Fruit fly (Drosophila melanogaster): ENCODE data around the gene CIAPIN1.
A peak's percentile ranks its signal among the peaks of the same experiment; 100 is the strongest.

CIAPIN1 gene

DNA sequence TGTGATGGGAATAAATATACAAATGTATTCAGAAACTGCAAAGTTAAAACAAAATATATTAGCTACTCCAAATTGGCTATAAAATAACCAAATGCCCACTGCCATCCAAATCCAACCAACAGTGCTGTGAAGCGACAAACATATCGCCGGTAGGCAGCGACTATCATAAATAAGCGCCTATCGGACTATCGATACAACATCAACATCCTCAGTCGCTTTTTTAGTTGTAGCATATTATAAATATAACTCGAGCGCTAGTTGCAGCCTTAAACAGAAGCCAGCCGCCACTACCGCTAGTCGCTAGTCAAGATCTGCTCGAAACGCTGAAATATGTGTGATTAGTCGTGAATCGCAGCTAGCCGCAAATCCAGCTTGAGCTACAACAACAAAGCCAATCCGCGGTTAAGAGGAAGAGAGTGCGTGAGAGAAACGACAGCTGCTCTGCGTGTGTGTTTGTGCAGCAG lies 680 bp upstream of the CIAPIN1 start (continued):
- TF ChIP-seq Side (GFP tag; optimal IDR thresholded peaks at IDR 0.05) (no peak), HmgZ (tag; optimal IDR thresholded peaks at IDR 0.05) (peak; percentile 65), CG31224 (GFP tag; IDR thresholded peaks at IDR 0.05) (no peak), CG4730 (GFP tag; IDR thresholded peaks at IDR 0.05) (no peak), CG17612 (GFP tag; IDR thresholded peaks at IDR 0.05) (no peak), CG7372 (GFP tag; IDR thresholded peaks at IDR 0.05) (peak; percentile 19; the same call in 1 of the 2 replicates), chif (GFP tag; optimal IDR thresholded peaks at IDR 0.05) (no peak), Hr78 (GFP tag; optimal IDR thresholded peaks at IDR 0.05) (no peak), wor (GFP tag; IDR thresholded peaks at IDR 0.05) (no peak), Dek (tag; optimal IDR thresholded peaks at IDR 0.05) (peak; percentile 40), vnd (GFP tag; IDR thresholded peaks at IDR 0.05; ENCODE audit: partially characterized antibody) (peak; percentile 83), Ets97D (GFP tag; optimal IDR thresholded peaks at IDR 0.05) (peak; percentile 84), MTF-1 (GFP tag; optimal IDR thresholded peaks at IDR 0.05; ENCODE audit: borderline replicate concordance) (no peak), CG11504 (tag; optimal IDR thresholded peaks at IDR 0.05) (no peak), CG10543 (GFP tag; optimal IDR thresholded peaks at IDR 0.05) (peak; percentile 9), CG13624 (GFP tag; optimal IDR thresholded peaks at IDR 0.05) (no peak), CG9215 (GFP tag; IDR thresholded peaks at IDR 0.05) (no peak), CG11560 (tag; IDR thresholded peaks at IDR 0.05) (no peak), CG15269 (tag; optimal IDR thresholded peaks at IDR 0.05) (no peak), Trl (optimal IDR thresholded peaks at IDR 0.05) (no peak), Trl (GFP tag; optimal IDR thresholded peaks at IDR 0.05) (no peak), C15 (GFP tag; IDR thresholded peaks at IDR 0.05) (no peak), kah (GFP tag; optimal IDR thresholded peaks at IDR 0.05) (no peak), CG3847 (GFP tag; IDR thresholded peaks at IDR 0.05) (peak; percentile 79), NFAT (GFP tag; IDR thresholded peaks at IDR 0.05) (peak; percentile 72), CG14441 (GFP tag; IDR thresholded peaks at IDR 0.05) (no peak), grau (tag; optimal IDR thresholded peaks at IDR 0.05) (no peak), CG8924 (tag; optimal IDR thresholded peaks at IDR 0.05) (peak; percentile 25), E2f2 (GFP tag; IDR thresholded peaks at IDR 0.05) (peak; percentile 45), CG6854 (GFP tag; optimal IDR thresholded peaks at IDR 0.05) (no peak), CG1792 (GFP tag; optimal IDR thresholded peaks at IDR 0.05) (no peak), twi (tag; optimal IDR thresholded peaks at IDR 0.05) (no peak), Vsx1 (GFP tag; optimal IDR thresholded peaks at IDR 0.05) (no peak), CG34422 (GFP tag; IDR thresholded peaks at IDR 0.05) (peak; percentile 79), NC2β (GFP tag; optimal IDR thresholded peaks at IDR 0.05) (peak; percentile 13), cwo (GFP tag; optimal IDR thresholded peaks at IDR 0.05) (no peak), CG18476 (GFP tag; optimal IDR thresholded peaks at IDR 0.05) (no peak), CG2116 (GFP tag; optimal IDR thresholded peaks at IDR 0.05) (peak; percentile 38), usp (GFP tag; optimal IDR thresholded peaks at IDR 0.05) (no peak), NfI (GFP tag; optimal IDR thresholded peaks at IDR 0.05) (no peak), Oli (tag; optimal IDR thresholded peaks at IDR 0.05) (no peak), sug (tag; optimal IDR thresholded peaks at IDR 0.05) (no peak), CG8290 (GFP tag; optimal IDR thresholded peaks at IDR 0.05) (peak; percentile 17), CG8290 (tag; optimal IDR thresholded peaks at IDR 0.05) (no peak), danr (GFP tag; IDR thresholded peaks at IDR 0.05) (no peak), CG12299 (tag; optimal IDR thresholded peaks at IDR 0.05) (no peak), CG11093 (GFP tag; IDR thresholded peaks at IDR 0.05) (no peak), Camta (GFP tag; optimal IDR thresholded peaks at IDR 0.05) (peak; percentile 15), insv (GFP tag; optimal IDR thresholded peaks at IDR 0.05) (no peak), Chrac-16 (GFP tag; optimal IDR thresholded peaks at IDR 0.05) (no peak), CG9817 (tag; optimal IDR thresholded peaks at IDR 0.05) (peak; percentile 61), CG32532 (GFP tag; IDR thresholded peaks at IDR 0.05) (peak; percentile 61; the same call in 1 of the 2 replicates), toy (GFP tag; IDR thresholded peaks at IDR 0.05) (no peak)
